Fruit fly (Drosophila melanogaster) Kc167 (cell line): ENCODE measurements around the gene CG2991.

Source experiments
- Myc ChIP-seq: fragments of >200 bp; optimal IDR thresholded peaks from 2 replicates; lab custom pipeline; 2017; ENCODE audit warnings: missing external identifiers
- Sin3A ChIP-seq: fragments of >200 bp; optimal IDR thresholded peaks from 2 replicates; lab custom pipeline; 2018; ENCODE audit warnings: missing external identifiers
- h ChIP-seq: fragments of >200 bp; optimal IDR thresholded peaks from 3 replicates; lab custom pipeline; 2018; ENCODE audit warnings: missing external identifiers
- insv ChIP-seq: fragments of >200 bp; optimal IDR thresholded peaks from 3 replicates; lab custom pipeline; 2018; ENCODE audit warnings: missing external identifiers
- psq ChIP-seq: fragments of >200 bp; optimal IDR thresholded peaks from 2 replicates; lab custom pipeline; 2017; ENCODE audit warnings: missing external identifiers
- ttk ChIP-seq: sonication (Bioruptor generic); optimal IDR thresholded peaks from 2 replicates; lab custom pipeline; 2017; ENCODE audit warnings: missing external identifiers

The CG2991 gene

DNA sequence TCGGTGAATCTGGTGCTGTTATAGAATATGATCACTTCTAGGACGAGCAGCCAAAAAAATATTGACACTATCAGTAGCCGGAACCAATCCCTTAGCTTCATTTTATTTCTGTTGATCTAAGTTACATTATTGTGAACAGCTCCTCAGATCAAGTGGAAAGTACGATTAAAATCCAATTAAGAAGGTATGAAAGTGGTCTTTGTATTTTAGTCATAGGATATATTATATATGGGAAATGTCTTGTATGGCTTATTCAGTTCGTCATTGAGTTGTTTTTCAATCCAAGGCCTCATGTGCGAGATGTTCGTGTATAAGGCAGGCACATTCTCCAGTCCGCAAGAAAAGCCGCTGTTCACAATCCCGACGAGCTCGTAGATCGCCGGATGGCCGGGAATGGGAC lies 12.6 kb upstream of the CG2991 start, which contains the start of gene CG18558:
Gene CG18558 (minus strand): TSS at position 101 of the 400 bp plus-strand sequence.
- no peak for TF ChIP-seq Sin3A
- no peak for TF ChIP-seq h
- TF ChIP-seq ttk = no peak
- TF ChIP-seq Myc = no peak
- TF ChIP-seq insv (lab: Kevin White, UChicago) = no peak
- TF ChIP-seq psq (lab: Kevin White, UChicago) = no peak

DNA sequence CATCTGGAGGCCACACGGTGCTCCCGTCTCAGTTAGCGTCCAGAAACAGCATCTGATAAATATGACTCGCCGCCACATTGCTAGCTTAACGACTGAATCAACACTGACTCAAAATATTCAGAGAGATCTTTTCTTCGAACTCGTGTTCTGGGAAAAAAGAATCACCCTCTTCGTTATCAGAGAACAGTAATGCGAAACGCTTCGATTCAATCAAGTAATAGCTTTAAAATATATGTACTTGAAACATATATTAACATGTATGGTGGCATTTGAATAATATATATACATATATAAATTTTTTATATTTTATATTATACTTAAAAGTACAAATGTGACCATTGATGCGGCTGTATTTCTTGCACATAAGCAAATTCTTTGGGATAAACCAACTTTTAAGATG lies 11.3 kb upstream of the CG2991 start, which contains the start of gene CG18557:
Gene CG18557 (minus strand): TSS at position 101 of the 400 bp plus-strand sequence.
- no peak for TF ChIP-seq Sin3A
- TF ChIP-seq ttk = no peak
- no peak for TF ChIP-seq Myc
- TF ChIP-seq h = no peak
- TF ChIP-seq insv (lab: Kevin White, UChicago) = no peak
- TF ChIP-seq psq (lab: Kevin White, UChicago) = no peak

dm6 chr2L:2847112-2847682 lies 9.8 kb upstream of the CG2991 start, which contains the start of the genes CG3117 and CG2983:
CG3117 (minus strand) TSS chr2L:2847212.
CG2983 (plus strand) TSS chr2L:2847632.
- TF ChIP-seq insv (lab: Kevin White, UChicago) = no peak
- no peak for TF ChIP-seq Sin3A
- TF ChIP-seq Myc = no peak
- TF ChIP-seq h = no peak
- TF ChIP-seq psq (lab: Kevin White, UChicago) = no peak
- TF ChIP-seq ttk = no peak

dm6 chr2L:2851589-2851988 lies 5.4 kb upstream of the CG2991 start:
- TF ChIP-seq Myc = no peak

- TF ChIP-seq ttk = no peak
- no peak for TF ChIP-seq Myc
- no peak for TF ChIP-seq psq (lab: Kevin White, UChicago)
These were observed 1.7 kb upstream of the CG2991 start for dm6 chr2L:2855204-2855768.

DNA sequence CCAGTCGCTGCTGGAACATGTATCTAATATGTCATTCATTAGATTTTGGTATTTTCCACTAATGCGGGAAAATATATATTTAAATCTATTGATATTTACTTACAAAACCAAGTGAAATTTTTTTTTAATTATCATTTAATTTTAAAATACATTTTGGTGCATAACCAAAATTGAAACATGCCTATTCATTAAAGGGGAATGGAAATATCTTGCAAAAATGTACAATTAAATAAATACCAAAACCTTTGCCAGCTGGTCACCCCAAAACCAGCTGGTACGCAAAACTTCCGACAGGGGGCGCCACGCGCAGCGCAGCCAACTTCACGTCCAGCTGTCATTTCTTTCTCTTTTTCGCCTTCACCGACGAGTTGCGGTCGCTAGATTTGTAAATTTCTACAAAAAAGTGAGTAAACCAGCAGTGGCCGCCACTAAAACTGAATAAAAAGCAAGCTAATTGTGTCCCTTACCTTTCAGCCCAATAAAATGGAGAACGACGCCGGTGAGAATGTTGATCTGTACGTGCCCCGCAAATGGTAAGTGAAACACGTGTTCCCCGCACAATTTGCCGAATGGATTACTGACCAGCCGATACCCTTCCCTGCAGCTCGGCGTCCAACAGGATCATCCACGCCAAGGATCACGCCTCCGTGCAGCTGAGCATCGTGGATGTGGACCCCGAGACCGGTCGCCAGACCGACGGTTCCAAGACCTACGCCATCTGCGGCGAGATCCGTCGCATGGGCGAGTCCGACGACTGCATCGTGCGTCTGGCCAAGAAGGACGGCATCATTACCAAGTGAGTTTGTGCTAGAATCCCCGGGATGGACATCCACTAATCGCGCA lies 970 bp upstream of the CG2991 start, which contains the start of the genes CG3104 and RpS21:
Gene CG3104 (minus strand): TSS at position 6 of the 843 bp plus-strand sequence.
Gene RpS21 (plus strand): TSS at position 298 of the 843 bp plus-strand sequence.
- TF ChIP-seq psq (lab: Kevin White, UChicago) (no peak), Myc (no peak), ttk (no peak), Sin3A (no peak), insv (lab: Kevin White, UChicago) (no peak), h (no peak)

DNA sequence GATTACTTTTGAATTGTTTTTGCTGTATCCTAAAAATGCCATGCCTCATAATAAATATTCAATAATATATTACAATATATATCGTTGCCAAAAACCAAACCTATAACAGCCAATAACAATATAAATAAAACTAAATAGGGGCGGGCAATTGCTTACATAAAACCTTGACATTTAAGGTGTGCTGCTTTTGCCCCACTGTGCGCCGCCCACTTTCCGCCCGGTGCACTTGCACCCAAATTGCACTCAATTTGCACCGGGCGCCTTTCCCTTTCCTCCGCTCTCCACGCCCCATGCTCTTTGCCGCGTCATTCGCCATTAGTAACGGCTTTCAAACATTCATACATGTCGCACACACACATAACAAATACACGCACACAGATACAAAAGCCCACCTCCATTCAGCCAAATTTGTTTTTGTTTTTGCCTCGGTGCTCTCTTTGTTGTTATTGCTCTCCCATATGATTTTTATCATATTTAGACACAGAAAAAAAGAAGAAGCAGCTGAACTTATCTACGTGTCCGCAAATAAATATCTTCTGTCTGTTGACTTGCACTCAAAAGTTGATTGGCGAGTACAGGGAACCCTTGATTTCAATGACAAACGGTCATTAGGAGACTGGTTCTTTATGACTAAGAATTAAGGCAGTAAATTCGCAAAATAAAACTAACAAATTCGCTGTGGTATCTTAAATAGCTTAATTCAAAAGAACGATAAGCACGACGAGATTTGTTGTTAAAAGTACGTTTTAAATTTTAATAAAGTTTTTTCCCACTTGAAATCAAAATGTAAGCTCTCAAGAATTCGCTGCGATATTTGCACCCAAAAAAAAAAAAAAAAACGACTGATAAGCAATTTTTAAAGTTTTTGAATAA lies 1.1 kb downstream of the CG2991 start:
- TF ChIP-seq insv (lab: Kevin White, UChicago) (no peak), h (no peak), psq (lab: Kevin White, UChicago) (no peak), Myc (no peak), ttk (no peak), Sin3A (no peak)

DNA sequence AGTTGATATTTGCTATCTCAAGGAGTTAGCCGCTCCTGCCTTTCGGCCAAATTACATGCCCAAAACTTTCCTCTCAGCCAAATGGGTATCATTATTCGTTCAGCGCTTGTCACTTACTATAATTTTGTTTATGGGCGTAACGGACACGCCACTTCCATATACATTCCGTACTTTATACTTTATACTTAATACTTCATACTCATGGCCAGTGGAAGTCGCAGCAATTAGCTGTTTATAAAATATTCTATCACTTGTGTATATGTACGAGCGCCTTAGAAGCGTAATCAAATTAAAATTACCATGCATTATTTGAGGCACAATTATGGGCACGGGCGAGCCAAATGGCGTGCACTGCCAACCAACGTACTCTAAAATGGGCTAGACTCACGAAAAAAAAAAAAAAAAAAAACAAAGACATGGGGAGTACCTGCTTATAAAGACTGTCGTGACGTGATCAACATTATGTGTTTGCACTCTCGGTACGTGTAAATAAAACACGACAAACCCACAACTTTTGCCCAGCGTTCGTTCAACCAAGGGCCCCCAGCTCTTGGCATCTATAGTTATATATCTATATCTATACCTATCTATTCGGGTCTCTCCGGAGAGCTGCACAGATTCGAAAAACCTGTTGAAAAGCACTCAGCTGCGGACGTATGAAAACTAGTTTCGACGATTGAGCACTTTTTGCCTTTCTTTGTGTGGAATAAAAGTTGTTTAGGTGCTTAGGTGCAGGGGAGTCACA lies 4.3 kb downstream of the CG2991 start:
- no peak for TF ChIP-seq psq (lab: Kevin White, UChicago)
- TF ChIP-seq Sin3A = no peak
- TF ChIP-seq ttk = no peak
- TF ChIP-seq Myc = no peak
- no peak for TF ChIP-seq insv (lab: Kevin White, UChicago)
- no peak for TF ChIP-seq h

dm6 chr2L:2861885-2862620 lies 5.1 kb downstream of the CG2991 start:
- no peak for TF ChIP-seq ttk
- TF ChIP-seq psq (lab: Kevin White, UChicago) = no peak
- TF ChIP-seq Sin3A = no peak
- no peak for TF ChIP-seq insv (lab: Kevin White, UChicago)
- no peak for TF ChIP-seq h
- TF ChIP-seq Myc = no peak

dm6 chr2L:2862621-2862962 lies 5.6 kb downstream of the CG2991 start:
- TF ChIP-seq Myc = no peak
- no peak for TF ChIP-seq psq (lab: Kevin White, UChicago)
- TF ChIP-seq insv (lab: Kevin White, UChicago) = no peak
- no peak for TF ChIP-seq h

DNA sequence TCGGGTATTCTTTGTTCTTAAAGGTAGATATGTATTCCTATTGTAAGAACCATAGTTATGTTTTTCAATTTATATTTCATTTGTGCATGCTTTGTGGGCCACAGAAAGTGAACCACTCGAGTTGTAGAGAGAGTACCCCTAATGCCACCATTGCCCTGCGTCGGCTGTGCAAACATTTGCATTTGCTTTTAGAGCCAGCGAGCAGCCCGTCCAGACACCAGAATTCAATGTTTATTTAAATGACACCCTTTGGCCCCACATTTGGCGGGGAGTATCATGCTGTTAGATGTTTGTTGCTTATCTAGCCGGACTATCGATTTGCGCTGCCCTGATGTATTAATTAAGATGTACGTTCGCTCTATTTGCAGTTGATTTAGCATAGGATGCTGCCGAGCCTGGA lies 7.6 kb downstream of the CG2991 start:
- TF ChIP-seq ttk (no peak), h (no peak), Myc (no peak), insv (lab: Kevin White, UChicago) (no peak), Sin3A (no peak), psq (lab: Kevin White, UChicago) (no peak)
